Fruit fly (Drosophila melanogaster) whole organism, embryonic: ENCODE data around the gene CG14212.

Experiments
- Awh ChIP-seq: fragments of 200-800 bp; sonication (Bioruptor generic); IDR thresholded peaks from 2 replicates; pipeline ENCODE4, ENCODE4 v1.3.6; 2022; ENCODE audit warnings: missing biosample characterization, missing genetic modification characterization
- CG10267 ChIP-seq: fragments of 200-800 bp; sonication (Bioruptor generic); optimal IDR thresholded peaks from 2 replicates; lab custom pipeline; 2018; ENCODE audit warnings: missing biosample characterization, mild to moderate bottlenecking, missing genetic modification characterization, moderate library complexity
- CG10321 ChIP-seq: fragments of 200-800 bp; sonication (Bioruptor generic); IDR thresholded peaks from 2 replicates; pipeline ENCODE4 v1.3.6; 2022; ENCODE audit warnings: missing biosample characterization, missing genetic modification characterization
- CG10543 ChIP-seq: fragments of 200-800 bp; sonication (Bioruptor generic); optimal IDR thresholded peaks from 3 replicates; lab custom pipeline; 2017; ENCODE audit warnings: missing biosample characterization, mild to moderate bottlenecking, missing genetic modification characterization, moderate library complexity
- CG11093 ChIP-seq: fragments of 200-800 bp; sonication (Bioruptor generic); IDR thresholded peaks from 3 replicates; pipeline ENCODE4 v1.3.6; 2022; ENCODE audit warnings: missing biosample characterization, missing genetic modification characterization
- CG14441 ChIP-seq: fragments of 200-800 bp; sonication (Bioruptor generic); IDR thresholded peaks from 2 replicates; pipeline ENCODE4 v1.3.6; 2022; ENCODE audit warnings: missing biosample characterization, missing genetic modification characterization
- CG15073 ChIP-seq: fragments of 200-800 bp; sonication (Bioruptor generic); optimal IDR thresholded peaks from 2 replicates; lab custom pipeline; 2016; ENCODE audit warnings: missing biosample characterization, missing genetic modification characterization
- CG1647 ChIP-seq: fragments of 200-800 bp; sonication (Bioruptor generic); optimal IDR thresholded peaks from 3 replicates; lab custom pipeline; 2016; ENCODE audit warnings: missing biosample characterization, missing genetic modification characterization
- CG17568 ChIP-seq: fragments of 200-800 bp; sonication (Bioruptor generic); optimal IDR thresholded peaks from 2 replicates; lab custom pipeline; 2018; ENCODE audit warnings: missing biosample characterization, mild to moderate bottlenecking, missing genetic modification characterization, moderate library complexity
- CG30403 ChIP-seq: fragments of 200-800 bp; sonication (Bioruptor generic); optimal IDR thresholded peaks from 3 replicates; lab custom pipeline; 2016; ENCODE audit warnings: missing biosample characterization, missing genetic modification characterization
- CG31365 ChIP-seq: fragments of 200-800 bp; sonication (Bioruptor generic); optimal IDR thresholded peaks from 2 replicates; lab custom pipeline; 2018; ENCODE audit warnings: missing biosample characterization, mild to moderate bottlenecking, missing genetic modification characterization
- CG31441 ChIP-seq: fragments of 200-800 bp; sonication (Bioruptor generic); IDR thresholded peaks from 2 replicates; pipeline ENCODE4 v1.3.6; 2022; ENCODE audit warnings: missing biosample characterization, missing genetic modification characterization
- CG4617 ChIP-seq: fragments of 200-800 bp; sonication (Bioruptor generic); optimal IDR thresholded peaks from 3 replicates; lab custom pipeline; 2016; ENCODE audit warnings: missing biosample characterization, missing genetic modification characterization, borderline replicate concordance
- CG6765 ChIP-seq: fragments of 200-800 bp; sonication (Bioruptor generic); optimal IDR thresholded peaks from 3 replicates; lab custom pipeline; 2017; ENCODE audit warnings: missing biosample characterization, mild to moderate bottlenecking, missing genetic modification characterization
- CG7271 ChIP-seq: fragments of 200-800 bp; sonication (Bioruptor generic); optimal IDR thresholded peaks from 2 replicates; lab custom pipeline; 2018; ENCODE audit warnings: missing biosample characterization, mild to moderate bottlenecking, missing genetic modification characterization, moderate library complexity
- CG7928 ChIP-seq: fragments of 200-800 bp; sonication (Bioruptor generic); optimal IDR thresholded peaks from 2 replicates; lab custom pipeline; 2017; ENCODE audit warnings: missing biosample characterization, mild to moderate bottlenecking, missing genetic modification characterization
- CG8359 ChIP-seq: fragments of 200-800 bp; sonication (Bioruptor generic); optimal IDR thresholded peaks from 2 replicates; lab custom pipeline; 2017; ENCODE audit warnings: missing biosample characterization, mild to moderate bottlenecking, missing genetic modification characterization, borderline replicate concordance
- CG8944 ChIP-seq: fragments of 200-800 bp; sonication (Bioruptor generic); optimal IDR thresholded peaks from 3 replicates; lab custom pipeline; 2016; ENCODE audit warnings: missing biosample characterization, missing genetic modification characterization
- CG9727 ChIP-seq: fragments of 200-800 bp; sonication (Bioruptor generic); optimal IDR thresholded peaks from 3 replicates; lab custom pipeline; 2017; ENCODE audit warnings: missing biosample characterization, mild to moderate bottlenecking, missing genetic modification characterization
- CG9817 ChIP-seq: fragments of 200-800 bp; sonication (Bioruptor generic); optimal IDR thresholded peaks from 2 replicates; lab custom pipeline; 2018; ENCODE audit warnings: missing biosample characterization, mild to moderate bottlenecking, missing genetic modification characterization, moderate library complexity
- Dbx ChIP-seq: fragments of 200-800 bp; sonication (Bioruptor generic); IDR thresholded peaks from 3 replicates; pipeline ENCODE4 v1.3.6; 2022; ENCODE audit warnings: missing biosample characterization, missing genetic modification characterization
- Dip3 ChIP-seq: fragments of 200-800 bp; sonication (Bioruptor generic); optimal IDR thresholded peaks from 3 replicates; lab custom pipeline; 2016; ENCODE audit warnings: missing biosample characterization, missing genetic modification characterization
- Dll ChIP-seq: fragments of 200-800 bp; sonication (Bioruptor generic); IDR thresholded peaks from 4 replicates; pipeline ENCODE4 v1.3.6; 2022; ENCODE audit warnings: missing biosample characterization, missing genetic modification characterization; ENCODE audit not compliant: partially characterized antibody
- Doc3 ChIP-seq: fragments of 200-800 bp; sonication (Bioruptor generic); IDR thresholded peaks from 3 replicates; pipeline ENCODE4 v1.3.6; 2022; ENCODE audit warnings: missing biosample characterization, missing genetic modification characterization; ENCODE audit not compliant: partially characterized antibody
- Elba2 ChIP-seq: fragments of 200-800 bp; sonication (Bioruptor generic); optimal IDR thresholded peaks from 3 replicates; lab custom pipeline; 2016; ENCODE audit warnings: missing biosample characterization, missing genetic modification characterization
- Hmx ChIP-seq: fragments of 200-800 bp; sonication (Bioruptor generic); optimal IDR thresholded peaks from 2 replicates; lab custom pipeline; 2016; ENCODE audit warnings: missing biosample characterization, missing genetic modification characterization
- Lim3 ChIP-seq: fragments of 200-800 bp; sonication (Bioruptor generic); IDR thresholded peaks from 2 replicates; pipeline ENCODE4 v1.3.6; 2022; ENCODE audit warnings: missing biosample characterization, missing genetic modification characterization
- MESR4 ChIP-seq: fragments of 200-800 bp; sonication (Bioruptor generic); optimal IDR thresholded peaks from 2 replicates; lab custom pipeline; 2018; ENCODE audit warnings: missing biosample characterization, mild to moderate bottlenecking, missing genetic modification characterization, moderate library complexity
- Mrtf ChIP-seq: fragments of 200-800 bp; sonication (Bioruptor generic); IDR thresholded peaks from 3 replicates; pipeline ENCODE4 v1.3.6; 2022; ENCODE audit warnings: missing biosample characterization, missing genetic modification characterization
- Oaz ChIP-seq: fragments of 200-800 bp; sonication (Bioruptor generic); IDR thresholded peaks from 2 replicates; pipeline ENCODE4 v1.3.6; 2022; ENCODE audit warnings: missing biosample characterization, missing genetic modification characterization
- Tbp ChIP-seq: fragments of >200 bp; optimal IDR thresholded peaks from 2 replicates; lab custom pipeline; 2018; ENCODE audit warnings: missing biosample characterization, missing genetic modification characterization
- Xbp1 ChIP-seq: fragments of 200-800 bp; sonication (Bioruptor generic); optimal IDR thresholded peaks from 3 replicates; lab custom pipeline; 2016; ENCODE audit warnings: missing biosample characterization, mild to moderate bottlenecking, missing genetic modification characterization
- YL-1 ChIP-seq: fragments of 200-800 bp; sonication (Bioruptor generic); optimal IDR thresholded peaks from 3 replicates; lab custom pipeline; 2017; ENCODE audit warnings: missing biosample characterization, mild to moderate bottlenecking, missing genetic modification characterization
- ab ChIP-seq: fragments of 200-800 bp; sonication (Bioruptor generic); optimal IDR thresholded peaks from 2 replicates; lab custom pipeline; 2016; ENCODE audit warnings: missing biosample characterization, missing genetic modification characterization
- ac ChIP-seq: fragments of 200-800 bp; sonication (Bioruptor generic); optimal IDR thresholded peaks from 3 replicates; lab custom pipeline; 2017; ENCODE audit warnings: missing biosample characterization, mild to moderate bottlenecking, missing genetic modification characterization
- aop ChIP-seq: fragments of 200-800 bp; sonication (Bioruptor generic); IDR thresholded peaks from 2 replicates; pipeline ENCODE4 v1.3.6; 2022; ENCODE audit warnings: missing biosample characterization, missing genetic modification characterization
- cad ChIP-seq: fragments of >200 bp; optimal IDR thresholded peaks from 2 replicates; lab custom pipeline; 2017; ENCODE audit warnings: missing biosample characterization, missing genetic modification characterization
- cato ChIP-seq: fragments of 200-800 bp; sonication (Bioruptor generic); optimal IDR thresholded peaks from 2 replicates; lab custom pipeline; 2016; ENCODE audit warnings: missing biosample characterization, missing genetic modification characterization, borderline replicate concordance
- chm ChIP-seq: fragments of 200-800 bp; sonication (Bioruptor generic); IDR thresholded peaks from 2 replicates; pipeline ENCODE4 v1.3.6; 2022; ENCODE audit warnings: missing biosample characterization, missing genetic modification characterization
- crol ChIP-seq: fragments of 200-800 bp; sonication (Bioruptor generic); IDR thresholded peaks from 2 replicates; pipeline ENCODE4 v1.3.6; 2022; ENCODE audit warnings: missing biosample characterization, missing genetic modification characterization
- danr ChIP-seq: fragments of 200-800 bp; sonication (Bioruptor generic); IDR thresholded peaks from 2 replicates; pipeline ENCODE4 v1.3.6; 2022; ENCODE audit warnings: missing biosample characterization, missing genetic modification characterization
- dimm ChIP-seq: fragments of 200-800 bp; sonication (Bioruptor generic); IDR thresholded peaks from 2 replicates; pipeline ENCODE4 v1.3.6; 2022; ENCODE audit warnings: missing biosample characterization, missing genetic modification characterization
- fd96Cb ChIP-seq: fragments of 200-800 bp; sonication (Bioruptor generic); optimal IDR thresholded peaks from 2 replicates; lab custom pipeline; 2018; ENCODE audit warnings: missing biosample characterization, mild to moderate bottlenecking, missing genetic modification characterization, moderate library complexity
- ham ChIP-seq: fragments of 200-800 bp; sonication (Bioruptor generic); IDR thresholded peaks from 2 replicates; pipeline ENCODE4 v1.3.6; 2022; ENCODE audit warnings: missing biosample characterization, missing genetic modification characterization
- jumu ChIP-seq: fragments of 200-800 bp; sonication (Bioruptor generic); optimal IDR thresholded peaks from 3 replicates; lab custom pipeline; 2016; ENCODE audit warnings: missing biosample characterization, missing genetic modification characterization
- lilli ChIP-seq: fragments of 200-800 bp; sonication (Bioruptor generic); optimal IDR thresholded peaks from 3 replicates; lab custom pipeline; 2016; ENCODE audit warnings: missing biosample characterization, missing genetic modification characterization
- pzg ChIP-seq: fragments of 200-800 bp; sonication (Bioruptor generic); optimal IDR thresholded peaks from 3 replicates; lab custom pipeline; 2018; ENCODE audit warnings: missing biosample characterization, mild to moderate bottlenecking, missing genetic modification characterization, moderate library complexity
- ro ChIP-seq: fragments of 200-800 bp; sonication (Bioruptor generic); IDR thresholded peaks from 2 replicates; pipeline ENCODE4 v1.3.6; 2022; ENCODE audit warnings: missing biosample characterization, missing genetic modification characterization
- row ChIP-seq: fragments of 200-800 bp; sonication (Bioruptor generic); IDR thresholded peaks from 3 replicates; pipeline ENCODE4 v1.3.6; 2022; ENCODE audit warnings: missing biosample characterization, missing genetic modification characterization
- stwl ChIP-seq: fragments of 200-800 bp; sonication (Bioruptor generic); optimal IDR thresholded peaks from 3 replicates; lab custom pipeline; 2018; ENCODE audit warnings: missing biosample characterization, mild to moderate bottlenecking, missing genetic modification characterization, moderate library complexity
- unc-4 ChIP-seq: fragments of 200-800 bp; sonication (Bioruptor generic); IDR thresholded peaks from 2 replicates; pipeline ENCODE4 v1.3.6; 2022; ENCODE audit warnings: missing biosample characterization, missing genetic modification characterization; ENCODE audit not compliant: partially characterized antibody
- zfh2 ChIP-seq: fragments of 200-800 bp; sonication (Bioruptor generic); optimal IDR thresholded peaks from 2 replicates; lab custom pipeline; 2016; ENCODE audit warnings: missing biosample characterization, missing genetic modification characterization

The CG14212 gene

DNA sequence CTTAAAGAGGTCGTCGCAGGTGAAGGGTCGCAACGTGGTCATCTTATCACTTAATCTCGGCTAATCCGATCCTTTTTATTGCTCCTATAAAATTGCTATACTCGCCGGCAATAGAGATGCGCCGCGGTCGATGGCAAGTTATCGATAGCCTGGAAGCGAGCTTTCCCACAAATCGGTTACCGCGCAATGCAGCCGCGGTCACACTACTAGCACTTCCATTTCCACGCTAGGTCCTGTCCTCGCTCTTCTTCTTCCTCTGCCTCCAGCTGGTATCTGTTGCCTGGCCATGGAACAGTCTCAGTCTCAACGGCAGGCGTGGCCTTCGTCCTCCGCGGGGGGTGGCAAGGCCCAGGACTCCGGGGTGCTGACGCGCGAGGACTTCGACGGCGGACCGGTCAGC, 2.6 kb upstream of the CG14212 start, which contains the start of the genes Naa20A and MKP-4 (continued):
- TF ChIP-seq stwl (tag; lab: Kevin White, UChicago) (peak; percentile 48), CG8359 (GFP tag; lab: Kevin White, UChicago) (no peak), chm (GFP tag; lab: Robert Waterston, UW) (peak; percentile 37; the same call in 1 of the 2 replicates), CG1647 (GFP tag; lab: Kevin White, UChicago) (no peak), ac (GFP tag; lab: Kevin White, UChicago) (no peak), CG17568 (GFP tag; lab: Kevin White, UChicago) (no peak), Awh (GFP tag; lab: Robert Waterston, UW) (no peak), Xbp1 (GFP tag; lab: Kevin White, UChicago) (no peak), CG10321 (GFP tag; lab: Robert Waterston, UW) (no peak), CG30403 (GFP tag; lab: Kevin White, UChicago) (no peak), Dll (peak; percentile 73), unc-4 (GFP tag; lab: Robert Waterston, UW) (peak; percentile 76), pzg (GFP tag; lab: Kevin White, UChicago) (peak; percentile 77), fd96Cb (tag; lab: Kevin White, UChicago) (no peak), CG4617 (peak; percentile 52), Hmx (GFP tag; lab: Kevin White, UChicago) (no peak), CG6765 (GFP tag; lab: Kevin White, UChicago) (no peak), YL-1 (GFP tag; lab: Kevin White, UChicago) (peak; percentile 31), Dbx (GFP tag; lab: Robert Waterston, UW) (no peak), Tbp (GFP tag; lab: Kevin White, UChicago) (no peak), CG7928 (GFP tag; lab: Kevin White, UChicago) (no peak), ab (no peak), CG9727 (GFP tag; lab: Kevin White, UChicago) (no peak), Lim3 (GFP tag; lab: Robert Waterston, UW) (no peak), cato (GFP tag; lab: Kevin White, UChicago) (no peak), Elba2 (no peak), Doc3 (GFP tag; lab: Robert Waterston, UW) (peak; percentile 58; the same call in 1 of the 3 replicates), ro (GFP tag; lab: Robert Waterston, UW) (no peak), CG31441 (GFP tag; lab: Robert Waterston, UW) (no peak), crol (no peak), CG10267 (tag; lab: Kevin White, UChicago) (no peak), zfh2 (GFP tag; lab: Kevin White, UChicago) (no peak), CG11093 (GFP tag; lab: Robert Waterston, UW) (no peak), danr (GFP tag; lab: Robert Waterston, UW) (no peak), CG14441 (GFP tag; lab: Robert Waterston, UW) (no peak), jumu (GFP tag; lab: Kevin White, UChicago) (no peak), CG8944 (GFP tag; lab: Kevin White, UChicago) (no peak), Oaz (GFP tag; lab: Robert Waterston, UW) (no peak), MESR4 (GFP tag; lab: Kevin White, UChicago) (peak; percentile 81), cad (GFP tag; lab: Kevin White, UChicago) (no peak), row (GFP tag; lab: Robert Waterston, UW) (peak; percentile 28; the same call in 1 of the 3 replicates), CG7271 (tag; lab: Kevin White, UChicago) (no peak), CG31365 (tag; lab: Kevin White, UChicago) (no peak), ham (GFP tag; lab: Robert Waterston, UW) (no peak), Mrtf (GFP tag; lab: Robert Waterston, UW) (no peak), Dip3 (no peak), CG15073 (GFP tag; lab: Kevin White, UChicago) (no peak), CG10543 (GFP tag; lab: Kevin White, UChicago) (no peak), aop (no peak), CG9817 (tag; lab: Kevin White, UChicago) (no peak), lilli (no peak), dimm (GFP tag; lab: Robert Waterston, UW) (no peak)
